Worm (Caenorhabditis elegans): Measurements from ENCODE around the gene K12H6.9.

Gene K12H6.9

ce11 chrII:2865355-2865754 is 41.2 kb downstream of the K12H6.9 start:
- TF ChIP-seq hnd-1 (tag; optimal IDR thresholded peaks at IDR 0.05) (no peak), tbx-37 (GFP tag; conservative IDR thresholded peaks at IDR 0.05) (no peak), tbx-11 (GFP tag; IDR thresholded peaks at IDR 0.05) (no peak), sea-1 (GFP tag; conservative IDR thresholded peaks at IDR 0.05) (no peak), aly-1 (tag; optimal IDR thresholded peaks at IDR 0.05) (no peak), ceh-36 (tag; optimal IDR thresholded peaks at IDR 0.05) (no peak), ets-7 (tag; optimal IDR thresholded peaks at IDR 0.05) (no peak), pes-1 (GFP tag; IDR thresholded peaks at IDR 0.05) (no peak), scrt-1 (GFP tag; IDR thresholded peaks at IDR 0.05) (no peak), hmbx-1 (tag; optimal IDR thresholded peaks at IDR 0.05) (no peak), hmg-4 (GFP tag; optimal IDR thresholded peaks at IDR 0.05) (no peak), ama-1 (optimal IDR thresholded peaks at IDR 0.05) (no peak), flt-1 (GFP tag; IDR thresholded peaks at IDR 0.05) (no peak)

- TF ChIP-seq ceh-13 (GFP tag; optimal IDR thresholded peaks at IDR 0.05) (no peak), ceh-36 (tag; optimal IDR thresholded peaks at IDR 0.05) (no peak), sea-1 (GFP tag; conservative IDR thresholded peaks at IDR 0.05) (no peak), tbx-11 (GFP tag; IDR thresholded peaks at IDR 0.05) (no peak), tra-4 (tag; optimal IDR thresholded peaks at IDR 0.05) (no peak), scrt-1 (GFP tag; IDR thresholded peaks at IDR 0.05) (no peak), flt-1 (GFP tag; IDR thresholded peaks at IDR 0.05) (no peak), F13C5.2 (tag; optimal IDR thresholded peaks at IDR 0.05) (no peak), hmbx-1 (tag; optimal IDR thresholded peaks at IDR 0.05) (no peak), hnd-1 (tag; optimal IDR thresholded peaks at IDR 0.05) (no peak), aly-1 (tag; optimal IDR thresholded peaks at IDR 0.05) (no peak), hmg-4 (GFP tag; optimal IDR thresholded peaks at IDR 0.05) (no peak), ama-1 (optimal IDR thresholded peaks at IDR 0.05) (no peak), tbx-37 (GFP tag; conservative IDR thresholded peaks at IDR 0.05) (no peak), B0310.2 (tag; optimal IDR thresholded peaks at IDR 0.05) (no peak), pes-1 (GFP tag; IDR thresholded peaks at IDR 0.05) (no peak), ets-7 (tag; optimal IDR thresholded peaks at IDR 0.05) (no peak)
Observed at ce11 chrII:2866541-2867124, 42.4 kb downstream of the K12H6.9 start, which contains the start of the genes Y110A2AL.9 and Y110A2AL.3. TSS of gene Y110A2AL.9 (minus strand) at chrII:2866641. TSS of gene Y110A2AL.3 (plus strand) at chrII:2867074.

ce11 chrII:2867701-2868100 is 43.5 kb downstream of the K12H6.9 start, which contains the start of gene Y110A2AL.2:
TSS of gene Y110A2AL.2 (plus strand) at chrII:2868001.
- TF ChIP-seq aly-1 (tag; optimal IDR thresholded peaks at IDR 0.05) (no peak), tbx-11 (GFP tag; IDR thresholded peaks at IDR 0.05) (no peak), pes-1 (GFP tag; IDR thresholded peaks at IDR 0.05) (no peak), flt-1 (GFP tag; IDR thresholded peaks at IDR 0.05) (no peak), sea-1 (GFP tag; conservative IDR thresholded peaks at IDR 0.05) (no peak), ama-1 (optimal IDR thresholded peaks at IDR 0.05) (no peak), tbx-37 (GFP tag; conservative IDR thresholded peaks at IDR 0.05) (no peak), scrt-1 (GFP tag; IDR thresholded peaks at IDR 0.05) (no peak), ceh-13 (GFP tag; optimal IDR thresholded peaks at IDR 0.05) (no peak), hmg-4 (GFP tag; optimal IDR thresholded peaks at IDR 0.05) (no peak), hmbx-1 (tag; optimal IDR thresholded peaks at IDR 0.05) (no peak), F13C5.2 (tag; optimal IDR thresholded peaks at IDR 0.05) (no peak), hnd-1 (tag; optimal IDR thresholded peaks at IDR 0.05) (no peak), tra-4 (tag; optimal IDR thresholded peaks at IDR 0.05) (no peak), ets-7 (tag; optimal IDR thresholded peaks at IDR 0.05) (no peak), B0310.2 (tag; optimal IDR thresholded peaks at IDR 0.05) (no peak), ceh-36 (tag; optimal IDR thresholded peaks at IDR 0.05) (no peak)

- TF ChIP-seq tbx-37 (GFP tag; conservative IDR thresholded peaks at IDR 0.05): no peak
- no peak for TF ChIP-seq F13C5.2 (tag; optimal IDR thresholded peaks at IDR 0.05)
- TF ChIP-seq hmg-4 (GFP tag; optimal IDR thresholded peaks at IDR 0.05): no peak
- TF ChIP-seq ceh-13 (GFP tag; optimal IDR thresholded peaks at IDR 0.05): no peak
- TF ChIP-seq aly-1 (tag; optimal IDR thresholded peaks at IDR 0.05): no peak
- no peak for TF ChIP-seq pes-1 (GFP tag; IDR thresholded peaks at IDR 0.05)
- no peak for TF ChIP-seq tra-4 (tag; optimal IDR thresholded peaks at IDR 0.05)
- TF ChIP-seq B0310.2 (tag; optimal IDR thresholded peaks at IDR 0.05): no peak
- TF ChIP-seq scrt-1 (GFP tag; IDR thresholded peaks at IDR 0.05): no peak
- no peak for TF ChIP-seq hnd-1 (tag; optimal IDR thresholded peaks at IDR 0.05)
- TF ChIP-seq sea-1 (GFP tag; conservative IDR thresholded peaks at IDR 0.05): no peak
Observed at ce11 chrII:2871816-2872215, 47.6 kb downstream of the K12H6.9 start, which contains the start of gene Y110A2AL.10. TSS of gene Y110A2AL.10 (minus strand) at chrII:2871916.
